Worm (Caenorhabditis elegans): ENCODE measurements around the gene K12H6.4.

The K12H6.4 gene

ce11 chrII:2796431-2796830 lies 27.6 kb downstream of the K12H6.4 start:
- TF ChIP-seq ceh-30 (tag; optimal IDR thresholded peaks at IDR 0.05) = no peak
- no peak for TF ChIP-seq hlh-6 (tag; optimal IDR thresholded peaks at IDR 0.05)
- TF ChIP-seq pag-3 (tag; optimal IDR thresholded peaks at IDR 0.05; ENCODE audit: borderline replicate concordance) = no peak
- no peak for TF ChIP-seq pat-9 (tag; optimal IDR thresholded peaks at IDR 0.05)
- TF ChIP-seq eyg-1 (tag; optimal IDR thresholded peaks at IDR 0.05) = no peak
- no peak for TF ChIP-seq ttx-3 (tag; optimal IDR thresholded peaks at IDR 0.05)

- TF ChIP-seq T23F11.4 (GFP tag; optimal IDR thresholded peaks at IDR 0.05) = no peak
These were observed 28.7 kb downstream of the K12H6.4 start for ce11 chrII:2795413-2795812.

ce11 chrII:2791693-2792092 lies 32.4 kb downstream of the K12H6.4 start:
- TF ChIP-seq sox-4 (tag; optimal IDR thresholded peaks at IDR 0.05) (no peak), rnt-1 (tag; optimal IDR thresholded peaks at IDR 0.05) (no peak), ceh-18 (tag; optimal IDR thresholded peaks at IDR 0.05) (no peak), unc-86 (tag; optimal IDR thresholded peaks at IDR 0.05) (no peak), ceh-6 (GFP tag; optimal IDR thresholded peaks at IDR 0.05) (no peak), ceh-30 (tag; optimal IDR thresholded peaks at IDR 0.05) (no peak), odd-2 (tag; optimal IDR thresholded peaks at IDR 0.05) (no peak), sox-2 (GFP tag; IDR thresholded peaks at IDR 0.05) (no peak), madf-2 (tag; optimal IDR thresholded peaks at IDR 0.05) (no peak), fkh-6 (tag; optimal IDR thresholded peaks at IDR 0.05) (no peak), pat-9 (tag; optimal IDR thresholded peaks at IDR 0.05) (no peak)

- TF ChIP-seq T23F11.4 (GFP tag; optimal IDR thresholded peaks at IDR 0.05) = no peak
- TF ChIP-seq hlh-6 (tag; optimal IDR thresholded peaks at IDR 0.05) = no peak
- no peak for TF ChIP-seq ceh-18 (tag; optimal IDR thresholded peaks at IDR 0.05)
- no peak for TF ChIP-seq sox-4 (tag; optimal IDR thresholded peaks at IDR 0.05)
- no peak for TF ChIP-seq ceh-14 (tag; optimal IDR thresholded peaks at IDR 0.05)
- TF ChIP-seq hlh-13 (GFP tag; optimal IDR thresholded peaks at IDR 0.05) = no peak
- TF ChIP-seq pha-4 (tag; optimal IDR thresholded peaks at IDR 0.05) = no peak
- no peak for TF ChIP-seq sox-2 (GFP tag; IDR thresholded peaks at IDR 0.05)
- no peak for TF ChIP-seq mec-3 (tag; optimal IDR thresholded peaks at IDR 0.05; ENCODE audit: borderline replicate concordance)
- TF ChIP-seq ceh-31 (tag; optimal IDR thresholded peaks at IDR 0.05) = no peak
These were observed 36.2 kb downstream of the K12H6.4 start for ce11 chrII:2787849-2788248.

ce11 chrII:2787031-2787512 lies 37.0 kb downstream of the K12H6.4 start, which contains the start of the genes F08D12.12 and srpa-72:
F08D12.12 (minus strand) TSS chrII:2787081.
srpa-72 (plus strand) TSS chrII:2787481.
- TF ChIP-seq ceh-24 (tag; optimal IDR thresholded peaks at IDR 0.05) = no peak
- TF ChIP-seq fkh-6 (tag; optimal IDR thresholded peaks at IDR 0.05) = no peak
- TF ChIP-seq pat-9 (tag; optimal IDR thresholded peaks at IDR 0.05) = no peak
- no peak for TF ChIP-seq ama-1 (optimal IDR thresholded peaks at IDR 0.05)
- TF ChIP-seq rnt-1 (tag; optimal IDR thresholded peaks at IDR 0.05) = no peak
- TF ChIP-seq ceh-2 (tag; optimal IDR thresholded peaks at IDR 0.05) = no peak
- TF ChIP-seq sdc-2 (tag; optimal IDR thresholded peaks at IDR 0.05) = no peak
- no peak for TF ChIP-seq unc-42 (tag; optimal IDR thresholded peaks at IDR 0.05)
- TF ChIP-seq nhr-232 (tag; optimal IDR thresholded peaks at IDR 0.05) = no peak
- TF ChIP-seq pha-4 (tag; optimal IDR thresholded peaks at IDR 0.05) = no peak
- no peak for TF ChIP-seq che-1 (tag; optimal IDR thresholded peaks at IDR 0.05)
- no peak for TF ChIP-seq lin-11 (tag; optimal IDR thresholded peaks at IDR 0.05)
- TF ChIP-seq gmeb-2 (tag; optimal IDR thresholded peaks at IDR 0.05) = no peak
- TF ChIP-seq zip-5 (tag; optimal IDR thresholded peaks at IDR 0.05) = no peak
- TF ChIP-seq ztf-16 (tag; optimal IDR thresholded peaks at IDR 0.05) = no peak
- no peak for TF ChIP-seq ceh-45 (GFP tag; IDR thresholded peaks at IDR 0.05)
- no peak for TF ChIP-seq C38D4.7 (GFP tag; optimal IDR thresholded peaks at IDR 0.05)
- TF ChIP-seq ceh-31 (tag; optimal IDR thresholded peaks at IDR 0.05) = no peak
